Worm (Caenorhabditis elegans): ENCODE measurements around the gene ceh-60.

Gene ceh-60

DNA sequence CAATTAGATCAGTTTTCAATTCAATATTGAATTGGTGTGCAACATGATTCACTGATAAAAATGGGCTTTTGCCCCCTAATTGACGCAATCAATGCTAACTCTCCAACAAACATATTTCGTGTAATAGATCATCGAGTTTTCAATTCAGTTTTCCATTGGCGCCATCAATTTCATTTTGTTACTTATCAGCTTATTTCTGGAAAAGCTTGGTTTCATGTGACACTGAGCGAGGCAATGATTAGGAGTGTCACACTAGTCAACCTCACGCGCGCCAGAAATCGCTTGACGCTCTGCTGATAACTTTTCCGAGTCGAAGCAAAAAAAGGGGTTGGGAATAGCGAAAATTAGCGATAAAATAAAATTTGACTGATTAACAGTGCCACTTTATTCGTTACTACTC lies 11.4 kb downstream of the ceh-60 start, which contains the start of gene ets-4:
ets-4 (plus strand) TSS at position 347 of the 400 bp plus-strand sequence.
- TF ChIP-seq mdt-29 (GFP tag; IDR thresholded peaks at IDR 0.05), result peak; percentile 54; the same call in 1 of the 2 replicates
- TF ChIP-seq set-16 (GFP tag; IDR thresholded peaks at IDR 0.05), result no peak
- TF ChIP-seq D1046.2 (GFP tag; IDR thresholded peaks at IDR 0.05), result no peak
- no peak for TF ChIP-seq zip-2 (tag; optimal IDR thresholded peaks at IDR 0.05)
- no peak for TF ChIP-seq ZK546.5 (tag; optimal IDR thresholded peaks at IDR 0.05)
- TF ChIP-seq zfp-3 (GFP tag; conservative IDR thresholded peaks at IDR 0.05), result no peak
- TF ChIP-seq ztf-11 (tag; optimal IDR thresholded peaks at IDR 0.05), result no peak
- no peak for TF ChIP-seq vab-7 (GFP tag; IDR thresholded peaks at IDR 0.05)
- TF ChIP-seq F37D6.2 (tag; optimal IDR thresholded peaks at IDR 0.05), result no peak
- TF ChIP-seq F26F4.8 (GFP tag; conservative IDR thresholded peaks at IDR 0.05), result no peak
- TF ChIP-seq aha-1 (tag), result no peak
- peak; percentile 86 for TF ChIP-seq dve-1 (tag; optimal IDR thresholded peaks at IDR 0.05; ENCODE audit: insufficient read depth)
- TF ChIP-seq nhr-76 (tag; optimal IDR thresholded peaks at IDR 0.05), result no peak
- peak; percentile 92 for TF ChIP-seq dmd-6 (GFP tag; IDR thresholded peaks at IDR 0.05)
- peak in 1 of 2 experiments; percentile 33 for TF ChIP-seq mdl-1 (tag; optimal IDR thresholded peaks at IDR 0.05)
- TF ChIP-seq php-3 (GFP tag; IDR thresholded peaks at IDR 0.05), result peak; percentile 98
- TF ChIP-seq lin-1 (GFP tag; IDR thresholded peaks at IDR 0.05), result 0 out of 2 replicates have a peak, but pooled peaks have one; percentile 47
- peak in 1 of 2 experiments; percentile 78 for TF ChIP-seq unc-62 (GFP tag; optimal IDR thresholded peaks at IDR 0.05 in 1 of 2)
- TF ChIP-seq unc-62 (tag; optimal IDR thresholded peaks at IDR 0.05), result no peak
- no peak for TF ChIP-seq ceh-32 (tag; optimal IDR thresholded peaks at IDR 0.05; ENCODE audit: poor library complexity)
- TF ChIP-seq unc-39 (tag; optimal IDR thresholded peaks at IDR 0.05), result no peak
- TF ChIP-seq tag-97 (GFP tag; IDR thresholded peaks at IDR 0.05), result no peak
- TF ChIP-seq daf-8 (GFP tag; IDR thresholded peaks at IDR 0.05), result no peak
- TF ChIP-seq pqm-1 (tag; optimal IDR thresholded peaks at IDR 0.05), result peak; percentile 90
- TF ChIP-seq zag-1 (tag; optimal IDR thresholded peaks at IDR 0.05), result no peak
- TF ChIP-seq Y5F2A.4 (GFP tag; optimal IDR thresholded peaks at IDR 0.05), result no peak
- no peak for TF ChIP-seq sdz-12 (GFP tag; optimal IDR thresholded peaks at IDR 0.05)
- TF ChIP-seq Y75B8A.6 (GFP tag; IDR thresholded peaks at IDR 0.05), result no peak
- TF ChIP-seq skn-1 (tag; optimal IDR thresholded peaks at IDR 0.05), result no peak
- TF ChIP-seq dmd-8 (GFP tag; IDR thresholded peaks at IDR 0.05), result no peak
- TF ChIP-seq mxl-2 (GFP tag; conservative IDR thresholded peaks at IDR 0.05), result no peak
- no peak for TF ChIP-seq nhr-25 (tag; optimal IDR thresholded peaks at IDR 0.05; ENCODE audit: borderline replicate concordance, insufficient read depth)
- TF ChIP-seq fkh-10 (GFP tag; optimal IDR thresholded peaks at IDR 0.05), result no peak
- peak; percentile 33 for TF ChIP-seq mep-1 (tag; optimal IDR thresholded peaks at IDR 0.05)
- TF ChIP-seq dpl-1 (GFP tag; optimal IDR thresholded peaks at IDR 0.05), result no peak
- no peak for TF ChIP-seq cey-2 (tag; optimal IDR thresholded peaks at IDR 0.05; ENCODE audit: borderline replicate concordance, insufficient read depth)
- no peak for TF ChIP-seq nhr-41 (GFP tag; IDR thresholded peaks at IDR 0.05)
- TF ChIP-seq aly-2 (tag; optimal IDR thresholded peaks at IDR 0.05), result no peak
- TF ChIP-seq T26A8.4 (GFP tag; IDR thresholded peaks at IDR 0.05), result 0 out of 2 replicates have a peak, but pooled peaks have one; percentile 31
- TF ChIP-seq lin-13 (GFP tag; optimal IDR thresholded peaks at IDR 0.05), result peak; percentile 9
- peak; percentile 17 for TF ChIP-seq T20F7.1 (GFP tag; optimal IDR thresholded peaks at IDR 0.05)
- no peak for TF ChIP-seq egl-27 (tag; optimal IDR thresholded peaks at IDR 0.05)
- TF ChIP-seq Y48G9A.11 (GFP tag; IDR thresholded peaks at IDR 0.05), result no peak
- TF ChIP-seq lin-29 (GFP tag; IDR thresholded peaks at IDR 0.05), result no peak
- TF ChIP-seq ceh-82 (tag; optimal IDR thresholded peaks at IDR 0.05), result no peak
- no peak for TF ChIP-seq ceh-62 (tag; optimal IDR thresholded peaks at IDR 0.05)
- TF ChIP-seq mes-2 (tag; optimal IDR thresholded peaks at IDR 0.05; ENCODE audit: poor library complexity, severe bottlenecking), result peak; percentile 52
- TF ChIP-seq madf-9 (GFP tag; conservative IDR thresholded peaks at IDR 0.05), result no peak
- no peak for TF ChIP-seq nhr-237 (tag; optimal IDR thresholded peaks at IDR 0.05)
- no peak for TF ChIP-seq daf-19 (GFP tag; conservative IDR thresholded peaks at IDR 0.05)
- TF ChIP-seq lim-7 (GFP tag; IDR thresholded peaks at IDR 0.05), result no peak
- no peak for TF ChIP-seq ZK337.2 (GFP tag; IDR thresholded peaks at IDR 0.05)
